Fruit fly (Drosophila melanogaster): ENCODE data around the gene CG4830.

dm6 chr3R:12185615-12186014, 24.5 kb downstream of the CG4830 start:
- TF ChIP-seq CG9727 (GFP tag; optimal IDR thresholded peaks at IDR 0.05): no peak
- TF ChIP-seq CG11085 (GFP tag; IDR thresholded peaks at IDR 0.05): no peak
- no peak for TF ChIP-seq CG17612 (GFP tag; IDR thresholded peaks at IDR 0.05)
- no peak for TF ChIP-seq zfh1 (GFP tag; IDR thresholded peaks at IDR 0.05)

Measured in whole organism, embryonic.